Fruit fly (Drosophila melanogaster): ENCODE data around the gene Pmi.

The Pmi gene

DNA sequence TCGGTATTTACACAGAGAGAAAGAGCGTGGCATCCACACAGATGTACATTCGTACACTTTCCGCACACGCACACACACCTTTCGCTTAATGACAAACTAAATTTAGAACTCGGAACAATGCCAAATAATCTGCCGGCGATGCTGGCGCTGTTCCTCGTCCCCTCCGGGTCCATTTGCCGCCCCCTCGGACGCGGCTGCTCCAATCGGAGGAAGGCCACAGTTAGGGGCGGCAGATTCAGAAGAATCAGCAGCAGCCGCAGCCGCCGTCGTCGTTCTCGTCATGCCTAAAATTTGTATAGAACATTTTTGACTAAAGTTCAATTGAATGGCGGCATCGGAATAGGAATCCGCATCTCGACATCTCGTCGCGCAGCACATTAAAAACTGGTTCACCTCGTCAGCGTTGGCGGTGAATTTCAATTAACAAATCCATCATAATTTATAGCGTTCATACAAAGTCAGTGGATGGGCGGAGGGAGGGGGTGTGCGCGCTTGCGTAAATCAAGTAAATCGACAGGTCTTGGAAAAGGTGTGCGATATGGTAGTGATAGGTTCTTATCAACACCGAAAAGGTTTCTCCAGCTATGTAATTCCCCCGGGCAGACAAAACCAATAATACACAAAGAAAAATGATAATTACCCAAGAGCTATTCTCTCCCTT, 28.8 kb downstream of the Pmi start:
- TF ChIP-seq CG17801 (GFP tag; optimal IDR thresholded peaks at IDR 0.05; ENCODE audit: partially characterized antibody): no peak

DNA sequence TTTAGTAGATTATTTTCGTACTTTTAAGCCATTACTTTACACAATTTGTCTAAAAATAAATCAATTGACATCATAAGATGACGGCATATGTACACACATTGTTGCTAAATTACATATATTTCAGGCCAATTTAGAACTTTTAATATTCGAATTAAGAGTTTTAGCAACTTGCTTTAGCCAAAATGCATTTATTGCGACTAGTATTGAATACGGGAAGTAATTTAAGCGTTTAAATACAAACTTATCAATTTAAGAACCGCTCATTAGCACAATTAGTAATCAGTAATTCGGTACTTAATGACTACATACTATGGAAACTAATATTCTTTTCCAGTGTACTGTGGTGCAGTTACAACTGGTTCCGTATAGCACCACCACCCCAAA, 29.3 kb downstream of the Pmi start:
- TF ChIP-seq CG17801 (GFP tag; optimal IDR thresholded peaks at IDR 0.05; ENCODE audit: partially characterized antibody): no peak

DNA sequence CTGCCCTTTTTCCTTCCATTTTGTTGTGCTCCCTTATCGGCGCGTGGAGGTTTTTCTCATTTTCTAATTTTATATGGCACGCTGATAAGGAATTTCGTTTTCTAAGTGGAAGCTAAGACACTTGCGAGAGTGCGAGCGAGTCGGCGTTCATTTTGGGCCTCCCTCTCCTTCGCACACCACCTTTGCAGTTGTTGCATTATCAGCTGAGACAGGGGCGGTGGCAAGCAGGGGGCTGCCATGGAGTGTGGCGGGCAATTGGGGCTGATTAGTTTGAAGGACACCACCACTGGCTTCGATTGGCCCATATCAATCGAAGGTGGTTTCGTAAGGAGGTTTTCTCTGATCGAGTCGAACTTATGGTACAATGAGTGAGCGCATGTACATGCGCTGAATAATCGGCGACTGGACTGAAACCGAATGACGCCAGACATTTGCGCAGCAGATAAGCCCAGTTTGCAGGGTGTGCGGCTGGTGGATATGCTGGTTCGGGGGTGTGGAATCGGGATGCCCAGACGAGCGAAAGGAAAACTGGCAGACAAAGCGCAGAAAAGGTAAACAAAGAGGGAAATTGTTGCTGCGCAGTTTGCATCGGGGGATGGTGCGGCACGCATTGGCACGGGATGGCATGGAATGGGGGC, 29.9 kb downstream of the Pmi start:
- no peak for TF ChIP-seq CG17801 (GFP tag; optimal IDR thresholded peaks at IDR 0.05; ENCODE audit: partially characterized antibody)

DNA sequence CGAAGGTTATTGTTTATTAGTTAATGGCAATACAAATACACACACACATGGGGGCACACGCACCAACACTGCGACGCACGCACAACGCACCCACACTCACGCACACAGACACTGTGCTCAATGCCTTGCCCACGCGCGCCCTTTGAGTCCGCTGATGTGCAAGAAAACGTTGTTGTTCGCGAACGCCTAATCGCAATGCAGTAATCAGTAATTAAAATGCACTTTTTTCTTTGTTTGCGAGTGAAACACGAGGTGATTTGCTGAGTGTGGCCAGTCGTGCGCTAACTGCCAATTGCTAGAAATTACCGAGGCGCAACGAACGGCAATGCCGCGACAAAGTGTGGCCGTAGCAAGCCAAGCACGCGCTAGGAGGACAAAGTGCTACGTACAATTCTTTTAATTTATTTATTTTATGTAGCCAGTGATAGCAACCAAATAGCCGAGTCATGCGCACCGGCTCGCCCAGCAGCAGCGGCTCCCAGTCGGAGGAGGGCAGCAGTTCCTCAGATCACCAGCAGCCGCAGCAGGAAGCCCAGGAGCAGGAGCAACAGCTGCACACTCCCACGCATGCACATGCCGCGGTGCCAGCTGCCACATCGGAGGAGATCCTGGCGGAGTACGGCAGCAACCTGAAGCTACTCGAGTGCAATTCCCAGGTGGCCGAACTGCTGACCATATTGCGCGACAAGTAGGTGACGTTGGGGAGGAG, 30.9 kb downstream of the Pmi start, which contains the start of the genes S6k and kri:
S6k (minus strand) TSS at position 299 of the 709 bp plus-strand sequence.
kri (plus strand) TSS at position 341 of the 709 bp plus-strand sequence.
- TF ChIP-seq CG17801 (GFP tag; optimal IDR thresholded peaks at IDR 0.05; ENCODE audit: partially characterized antibody): peak; percentile 67

DNA sequence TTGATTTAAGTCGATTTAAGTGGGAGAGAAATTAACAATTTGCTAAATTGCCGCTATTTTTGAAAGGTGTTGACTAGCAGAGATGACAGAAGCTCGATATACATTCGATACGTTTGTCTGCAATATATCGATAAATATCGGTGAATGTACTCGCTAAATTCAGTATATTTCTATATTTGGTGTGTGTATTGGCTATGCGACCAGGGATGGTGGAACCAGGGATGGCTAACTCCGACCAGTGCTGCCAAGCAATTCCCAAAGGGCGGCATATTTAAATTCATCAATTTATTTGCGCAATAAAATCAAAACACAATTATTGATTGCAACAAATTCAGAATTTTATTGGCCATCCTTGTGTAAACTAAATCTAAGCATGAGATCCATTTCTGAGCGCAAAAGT, 33.2 kb downstream of the Pmi start, which contains the start of gene mad2:
mad2 (minus strand) TSS at position 78 of the 400 bp plus-strand sequence.
- no peak for TF ChIP-seq CG17801 (GFP tag; optimal IDR thresholded peaks at IDR 0.05; ENCODE audit: partially characterized antibody)

DNA sequence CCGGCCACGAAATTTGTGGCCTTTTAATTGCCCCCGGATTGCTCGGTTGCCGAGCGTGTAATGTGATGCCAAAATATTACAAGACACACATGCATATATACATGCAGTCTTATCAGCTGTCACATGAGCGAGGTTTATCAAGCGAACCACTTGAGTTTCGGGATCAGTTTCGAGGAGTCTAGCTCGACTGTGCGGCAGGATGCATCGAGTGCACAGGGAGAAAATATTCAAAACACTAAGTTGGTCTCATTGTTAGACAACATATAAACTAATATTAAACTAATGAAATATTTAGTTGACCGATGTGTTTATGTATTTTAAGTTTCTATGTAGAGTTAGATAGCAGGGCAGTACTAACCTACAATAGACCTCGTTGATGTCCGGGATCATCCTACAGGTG, 37.3 kb downstream of the Pmi start:
- TF ChIP-seq CG17801 (GFP tag; optimal IDR thresholded peaks at IDR 0.05; ENCODE audit: partially characterized antibody): no peak

DNA sequence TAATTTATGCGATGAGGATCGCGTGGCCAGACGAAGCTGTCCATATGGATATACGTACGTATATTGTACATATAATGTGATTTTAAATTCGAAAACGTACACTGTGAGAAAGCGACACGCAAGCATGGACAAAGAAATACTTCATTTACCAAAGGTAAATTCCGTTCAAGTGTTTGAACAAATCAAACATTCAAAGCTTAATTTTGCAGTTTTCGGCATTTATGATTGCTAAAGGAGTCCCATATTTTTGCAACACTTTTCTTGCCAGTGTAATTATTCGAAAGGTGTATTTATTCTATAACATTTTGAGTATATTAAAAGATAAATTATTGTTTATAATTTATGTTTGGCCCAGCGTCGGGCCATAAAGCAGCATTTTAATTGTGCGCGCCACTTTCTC, 39.5 kb downstream of the Pmi start:
- no peak for TF ChIP-seq CG17801 (GFP tag; optimal IDR thresholded peaks at IDR 0.05; ENCODE audit: partially characterized antibody)

DNA sequence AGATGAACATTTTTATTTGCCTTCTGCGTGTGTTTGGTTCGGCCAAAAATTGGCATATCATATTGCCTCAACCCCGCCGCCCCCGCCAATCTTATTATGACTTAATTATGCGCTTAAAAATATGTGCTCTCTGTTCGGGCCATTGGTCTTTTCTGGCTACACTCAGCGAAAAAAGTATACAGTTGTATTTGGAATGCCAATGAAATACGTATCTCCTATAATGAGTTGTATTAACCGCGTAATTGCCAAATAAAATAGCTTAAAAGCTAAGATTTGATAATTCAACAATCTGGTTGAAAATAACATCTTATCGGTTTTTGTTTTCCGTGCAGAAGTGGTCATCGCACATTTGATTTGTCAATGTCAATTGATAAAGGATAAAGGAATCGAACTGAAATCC, 40.2 kb downstream of the Pmi start:
- no peak for TF ChIP-seq CG17801 (GFP tag; optimal IDR thresholded peaks at IDR 0.05; ENCODE audit: partially characterized antibody)

DNA sequence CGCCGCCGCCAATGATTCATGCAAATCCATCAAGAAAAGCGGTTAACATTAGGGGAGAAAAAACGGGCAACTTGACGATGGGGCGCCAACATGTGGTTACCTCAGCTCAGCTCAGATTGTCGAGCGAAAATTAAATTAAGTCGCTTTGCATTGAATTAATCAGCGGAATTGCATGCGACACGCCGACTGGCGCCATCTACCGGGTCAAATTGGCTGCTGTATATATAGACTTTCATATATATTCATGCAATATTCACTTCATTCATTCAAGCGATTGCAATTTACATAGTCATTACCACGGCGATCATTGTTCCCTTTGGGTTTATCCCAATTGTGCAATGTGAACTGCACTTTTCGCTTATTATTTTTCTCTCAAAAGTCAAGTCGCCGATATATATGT, 40.9 kb downstream of the Pmi start:
- no peak for TF ChIP-seq CG17801 (GFP tag; optimal IDR thresholded peaks at IDR 0.05; ENCODE audit: partially characterized antibody)

DNA sequence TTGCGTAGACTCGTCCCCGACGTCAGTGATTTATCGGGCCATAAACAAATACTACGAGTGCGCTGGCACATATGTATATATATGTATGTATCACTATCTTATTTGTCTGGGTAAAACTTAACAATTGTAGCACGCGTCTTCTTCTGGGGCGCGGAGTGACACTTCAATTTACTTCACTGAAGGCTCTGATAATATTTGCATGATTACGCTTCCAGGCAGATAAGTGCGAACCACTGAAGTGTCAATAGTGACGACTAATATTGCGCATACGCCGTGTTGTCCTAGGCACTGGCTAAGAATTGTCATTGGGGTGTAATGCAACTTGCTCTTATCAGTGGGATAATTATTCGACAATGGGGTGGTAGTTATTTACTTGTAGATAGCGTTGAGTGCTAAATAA, 41.7 kb downstream of the Pmi start:
- TF ChIP-seq CG17801 (GFP tag; optimal IDR thresholded peaks at IDR 0.05; ENCODE audit: partially characterized antibody): no peak

DNA sequence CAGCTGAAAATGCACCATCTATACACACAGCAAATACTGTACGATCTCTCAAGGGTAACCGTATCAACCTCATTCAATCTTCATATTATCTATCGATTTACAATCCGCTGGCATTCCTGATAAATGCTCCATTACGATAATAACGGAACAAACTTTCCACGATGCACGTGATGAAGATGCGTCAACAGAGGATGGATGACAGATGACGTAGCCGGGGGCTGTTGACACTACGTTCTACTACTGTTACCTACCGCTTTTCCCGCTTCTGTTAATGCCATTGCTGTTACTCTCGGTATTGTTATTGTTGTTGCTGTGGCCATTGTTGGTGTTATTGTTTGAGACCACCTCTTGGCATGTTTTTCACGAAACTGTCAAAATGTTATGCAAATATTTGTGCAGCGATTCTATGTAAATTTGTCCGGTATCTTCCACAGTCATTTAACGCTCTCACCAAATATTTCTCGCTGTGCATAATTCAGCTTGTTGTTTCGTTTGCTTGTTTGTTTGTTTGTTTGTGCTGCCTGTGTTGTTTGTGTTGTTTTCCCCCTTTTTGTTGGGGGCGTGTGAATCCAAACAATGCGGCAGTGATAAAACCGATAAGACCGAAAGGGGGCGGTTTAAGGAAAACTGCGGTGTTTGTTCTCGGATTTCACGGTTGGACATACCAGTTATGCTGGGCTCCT, 44.1 kb downstream of the Pmi start:
- no peak for TF ChIP-seq CG17801 (GFP tag; optimal IDR thresholded peaks at IDR 0.05; ENCODE audit: partially characterized antibody)

DNA sequence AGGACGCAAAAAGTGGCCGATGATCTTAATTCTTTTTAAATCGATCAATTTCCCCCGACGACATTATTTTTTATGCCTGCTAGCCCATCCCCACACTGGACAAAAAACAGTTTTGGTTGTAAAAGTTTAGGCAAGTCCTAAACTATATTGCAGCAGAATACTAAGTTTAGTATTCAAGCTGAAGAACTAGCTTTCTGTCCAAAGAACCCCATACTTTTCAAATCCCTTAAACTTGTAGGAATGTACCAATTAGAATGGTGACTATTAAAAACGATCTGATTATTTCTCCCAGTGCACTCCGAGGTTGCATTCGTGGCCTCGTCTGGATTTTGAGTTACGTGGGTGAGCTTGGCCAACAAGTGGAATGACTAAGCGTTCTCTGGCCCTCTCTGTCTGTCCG, 45.6 kb downstream of the Pmi start:
- no peak for TF ChIP-seq CG17801 (GFP tag; optimal IDR thresholded peaks at IDR 0.05; ENCODE audit: partially characterized antibody)

DNA sequence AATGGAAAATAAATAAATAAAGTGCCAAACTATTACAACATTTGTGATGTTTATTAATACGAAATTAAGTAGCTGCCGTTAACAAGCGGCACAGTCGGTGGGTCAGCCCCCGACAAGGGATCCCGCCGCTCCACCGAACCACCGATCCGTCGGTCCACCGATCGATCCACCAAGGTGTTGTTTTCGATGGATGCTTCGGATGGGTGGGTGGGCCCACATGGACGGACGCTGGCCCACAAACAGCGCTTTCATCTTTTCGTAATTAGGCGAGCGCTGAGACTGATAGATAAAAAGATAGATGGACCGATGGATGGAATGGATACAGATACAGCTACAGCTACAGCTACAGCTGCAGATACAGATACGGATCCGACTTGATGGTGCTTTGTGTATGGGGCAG, 48.4 kb downstream of the Pmi start:
- TF ChIP-seq CG17801 (GFP tag; optimal IDR thresholded peaks at IDR 0.05; ENCODE audit: partially characterized antibody): no peak

DNA sequence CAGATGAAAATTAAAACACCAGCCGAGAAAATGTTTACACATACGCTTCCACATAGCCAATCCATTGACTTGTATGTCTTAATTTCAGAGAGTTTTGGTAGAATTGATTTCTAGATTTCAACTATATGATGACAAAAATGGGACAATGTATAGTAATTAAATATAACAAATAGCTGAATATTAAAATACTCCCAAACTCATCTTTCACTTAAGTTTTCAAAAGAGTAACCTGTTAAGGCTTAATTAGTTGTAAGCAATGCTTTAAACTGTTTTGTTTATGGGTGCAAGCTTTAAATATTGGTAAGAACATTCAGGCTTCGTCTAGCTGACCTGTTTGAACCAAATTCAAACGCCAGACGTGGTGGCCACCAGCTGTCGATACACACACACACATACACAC, 48.8 kb downstream of the Pmi start:
- no peak for TF ChIP-seq CG17801 (GFP tag; optimal IDR thresholded peaks at IDR 0.05; ENCODE audit: partially characterized antibody)

DNA sequence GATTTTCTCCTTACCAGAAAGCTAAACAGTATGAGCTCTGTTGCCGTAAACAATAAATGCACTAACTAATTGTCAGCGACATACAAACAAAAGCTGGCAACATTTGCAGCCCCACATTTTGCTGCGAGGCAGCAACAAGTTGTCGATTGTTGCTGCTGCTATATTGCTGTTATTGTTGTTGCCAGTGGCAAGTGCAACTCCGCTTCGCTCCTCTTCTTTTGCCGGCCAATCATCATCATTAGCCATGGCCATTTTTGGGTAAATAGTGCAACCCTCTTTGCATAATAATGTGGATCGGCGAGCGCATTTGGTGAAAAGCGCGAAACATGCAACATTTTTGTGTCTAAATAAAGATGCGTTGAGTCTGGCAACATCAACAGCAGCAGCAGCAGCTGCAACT, 50.8 kb downstream of the Pmi start:
- TF ChIP-seq CG17801 (GFP tag; optimal IDR thresholded peaks at IDR 0.05; ENCODE audit: partially characterized antibody): no peak

Data from ovary, adult (tissue).